Worm (Caenorhabditis elegans) whole organism, L2 larva: ENCODE data around the gene srlf-32.

Source experiments
- F13H6.1 ChIP-seq: sonication (generic microtip); optimal IDR thresholded peaks from 2 replicates; lab custom pipeline; 2016; ENCODE audit warnings: missing genetic modification characterization, missing compliant biosample characterization
- aly-2 ChIP-seq: fragments of 150-350 bp; optimal IDR thresholded peaks from 2 replicates; lab custom pipeline; 2014; ENCODE audit warnings: missing biosample characterization, missing genetic modification characterization
- ama-1 ChIP-seq: fragments of 150-350 bp; optimal IDR thresholded peaks from 2 replicates; lab custom pipeline; 2018; ENCODE audit warnings: inconsistent platforms
- egl-27 ChIP-seq: sonication (generic microtip); optimal IDR thresholded peaks from 3 replicates; lab custom pipeline; 2017; ENCODE audit warnings: missing biosample characterization, missing genetic modification reagents, missing genetic modification characterization
- elt-1 ChIP-seq: fragments of 150-350 bp; optimal IDR thresholded peaks from 2 replicates; lab custom pipeline; 2014; ENCODE audit warnings: missing biosample characterization, missing genetic modification characterization
- lsy-2 ChIP-seq, 2 experiments: fragments of 150-350 bp in 1 of 2; sonication (generic microtip) in 1 of 2; optimal IDR thresholded peaks; 2 replicates each; lab custom pipeline; 2014 to 2017; ENCODE audit warnings: missing biosample characterization in 2 of 2, missing genetic modification characterization in 2 of 2
- nhr-11 ChIP-seq: fragments of 150-350 bp; optimal IDR thresholded peaks from 2 replicates; lab custom pipeline; 2014; ENCODE audit warnings: missing biosample characterization, missing genetic modification characterization
- nhr-12 ChIP-seq: fragments of 150-350 bp; optimal IDR thresholded peaks from 2 replicates; lab custom pipeline; 2014; ENCODE audit warnings: missing biosample characterization, missing genetic modification characterization
- nhr-23 ChIP-seq: fragments of 150-350 bp; optimal IDR thresholded peaks from 2 replicates; lab custom pipeline; 2014; ENCODE audit warnings: missing biosample characterization, missing genetic modification reagents, missing genetic modification characterization
- skn-1 ChIP-seq: sonication (generic microtip); optimal IDR thresholded peaks from 2 replicates; lab custom pipeline; 2017; ENCODE audit warnings: missing biosample characterization, missing genetic modification characterization
- snpc-4 ChIP-seq: fragments of 150-350 bp; optimal IDR thresholded peaks from 2 replicates; lab custom pipeline; 2014; ENCODE audit warnings: missing biosample characterization, missing genetic modification characterization
- unc-39 ChIP-seq: fragments of 150-350 bp; optimal IDR thresholded peaks from 2 replicates; lab custom pipeline; 2014; ENCODE audit warnings: missing biosample characterization, missing genetic modification characterization
- unc-62 ChIP-seq: fragments of 150-350 bp; optimal IDR thresholded peaks from 2 replicates; lab custom pipeline; 2014; ENCODE audit warnings: missing biosample characterization, missing genetic modification reagents, missing genetic modification characterization

- TF ChIP-seq nhr-11 (tag; lab: Kevin White, UChicago) (no peak), snpc-4 (tag; lab: Kevin White, UChicago) (no peak), skn-1 (tag; lab: Kevin White, UChicago) (no peak), egl-27 (tag; lab: Kevin White, UChicago) (no peak), nhr-12 (tag; lab: Kevin White, UChicago) (no peak), unc-39 (tag; lab: Kevin White, UChicago) (no peak), lsy-2 (tag; optimal IDR thresholded peaks at IDR 0.05; lab: Kevin White, UChicago) (no peak), nhr-23 (tag; lab: Kevin White, UChicago) (no peak), aly-2 (tag; lab: Kevin White, UChicago) (no peak), unc-62 (GFP tag; lab: Kevin White, UChicago) (no peak), F13H6.1 (no peak), elt-1 (no peak), ama-1 (lab: Kevin White, UChicago) (no peak)
These were observed 47.6 kb upstream of the srlf-32 start, which contains the start of gene cutl-27 for ce11 chrIV:11878249-11878648.
